Worm (Caenorhabditis elegans): ENCODE results near the gene Y53C12B.7.

ce11 chrII:9728506-9728905, 24.5 kb downstream of the Y53C12B.7 start:
- TF ChIP-seq dox-1 (GFP tag; IDR thresholded peaks at IDR 0.05): no peak
- TF ChIP-seq unc-62 (GFP tag; optimal IDR thresholded peaks at IDR 0.05): no peak
- no peak for TF ChIP-seq sea-2 (GFP tag; IDR thresholded peaks at IDR 0.05)
- no peak for TF ChIP-seq hmg-20 (GFP tag; IDR thresholded peaks at IDR 0.05)
- TF ChIP-seq snpc-4 (GFP tag; optimal IDR thresholded peaks at IDR 0.05): no peak
- no peak for TF ChIP-seq snpc-4 (tag; optimal IDR thresholded peaks at IDR 0.05)
- TF ChIP-seq pha-4 (tag; optimal IDR thresholded peaks at IDR 0.05): no peak
- TF ChIP-seq unc-130 (GFP tag; optimal IDR thresholded peaks at IDR 0.05): no peak
- TF ChIP-seq pbrm-1 (GFP tag; IDR thresholded peaks at IDR 0.05): no peak
- TF ChIP-seq ceh-100 (GFP tag; IDR thresholded peaks at IDR 0.05): no peak
- no peak for TF ChIP-seq ets-4 (GFP tag; optimal IDR thresholded peaks at IDR 0.05)
- TF ChIP-seq lin-35 (GFP tag; optimal IDR thresholded peaks at IDR 0.05): no peak
- TF ChIP-seq ceh-79 (tag; optimal IDR thresholded peaks at IDR 0.05): no peak
- TF ChIP-seq dpl-1 (GFP tag; optimal IDR thresholded peaks at IDR 0.05): no peak

Measured in whole organism, young adult.